Fruit fly (Drosophila melanogaster): ENCODE data around the gene Sod1.
"Not testable (repeated sequence)": the region's sequence is repeated elsewhere in the genome, so short reads cannot be mapped to it uniquely, and the experiment has no call there.

Sod1 gene

dm6 chr3L:11113198-11114197 lies at the start of gene Sod1:
TSS of gene Sod1 (minus strand) at chr3L:11113740.
- TF ChIP-seq noc (tag; optimal IDR thresholded peaks at IDR 0.05), result peak; percentile 44

- TF ChIP-seq noc (tag; optimal IDR thresholded peaks at IDR 0.05), result no peak
Observed at dm6 chr3L:11155380-11155779, 41.8 kb upstream of the Sod1 start.

dm6 chr3L:11150735-11151287 lies 37.3 kb upstream of the Sod1 start, which contains the start of gene CG6216:
TSS of gene CG6216 (minus strand) at chr3L:11150785.
- TF ChIP-seq noc (tag; optimal IDR thresholded peaks at IDR 0.05), result no peak

- TF ChIP-seq noc (tag; optimal IDR thresholded peaks at IDR 0.05), result peak; percentile 38
Observed at dm6 chr3L:11148478-11149251, 35.1 kb upstream of the Sod1 start.

dm6 chr3L:11147675-11148074 lies 34.1 kb upstream of the Sod1 start:
- TF ChIP-seq noc (tag; optimal IDR thresholded peaks at IDR 0.05), result no peak

- TF ChIP-seq noc (tag; optimal IDR thresholded peaks at IDR 0.05), result no peak
Observed at dm6 chr3L:11145065-11145464, 31.5 kb upstream of the Sod1 start.

- no peak for TF ChIP-seq noc (tag; optimal IDR thresholded peaks at IDR 0.05)
Observed at dm6 chr3L:11138862-11139261, 25.3 kb upstream of the Sod1 start.

dm6 chr3L:11136349-11136748 lies 22.8 kb upstream of the Sod1 start:
- TF ChIP-seq noc (tag; optimal IDR thresholded peaks at IDR 0.05), result no peak

dm6 chr3L:11135846-11136245 lies 22.3 kb upstream of the Sod1 start, which contains the start of gene IRSp53:
TSS of gene IRSp53 (plus strand) at chr3L:11136049.
- no peak for TF ChIP-seq noc (tag; optimal IDR thresholded peaks at IDR 0.05)

dm6 chr3L:11134886-11135285 lies 21.3 kb upstream of the Sod1 start, which contains the start of gene CG14143:
TSS of gene CG14143 (plus strand) at chr3L:11134987.
- TF ChIP-seq noc (tag; optimal IDR thresholded peaks at IDR 0.05), result not testable (repeated sequence)

dm6 chr3L:11132055-11132454 lies 18.5 kb upstream of the Sod1 start, which contains the start of gene CG32074:
TSS of gene CG32074 (minus strand) at chr3L:11132322.
- not testable (repeated sequence) for TF ChIP-seq noc (tag; optimal IDR thresholded peaks at IDR 0.05)

dm6 chr3L:11130535-11130934 lies 17.0 kb upstream of the Sod1 start, which contains the start of gene nol:
TSS of gene nol (plus strand) at chr3L:11130835.
- TF ChIP-seq noc (tag; optimal IDR thresholded peaks at IDR 0.05), result no peak

dm6 chr3L:11125636-11126532 lies 12.3 kb upstream of the Sod1 start:
- TF ChIP-seq noc (tag; optimal IDR thresholded peaks at IDR 0.05), result peak; percentile 49

dm6 chr3L:11124841-11125240 lies 11.3 kb upstream of the Sod1 start:
- no peak for TF ChIP-seq noc (tag; optimal IDR thresholded peaks at IDR 0.05)

dm6 chr3L:11124439-11124838 lies 10.9 kb upstream of the Sod1 start:
- TF ChIP-seq noc (tag; optimal IDR thresholded peaks at IDR 0.05), result no peak
